Worm (Caenorhabditis elegans): ENCODE results near the gene srt-3.
"Not testable (repeated sequence)": the region's sequence is repeated elsewhere in the genome, so short reads cannot be mapped to it uniquely, and the experiment has no call there.

Gene srt-3

ce11 chrV:4278735-4279134 is 18.7 kb upstream of the srt-3 start, which contains the start of gene srt-20:
Gene srt-20, minus strand, starts transcription at chrV:4278835.
- not testable (repeated sequence) for TF ChIP-seq klf-2 (GFP tag; conservative IDR thresholded peaks at IDR 0.05); T22C8.4 (GFP tag; IDR thresholded peaks at IDR 0.05); ref-1 (GFP tag; conservative IDR thresholded peaks at IDR 0.05)

ce11 chrV:4273372-4273771 is 13.4 kb upstream of the srt-3 start:
- TF ChIP-seq flt-1 (GFP tag; IDR thresholded peaks at IDR 0.05) (no peak), T22C8.4 (GFP tag; IDR thresholded peaks at IDR 0.05) (no peak), ztf-29 (GFP tag; IDR thresholded peaks at IDR 0.05) (no peak), ztf-23 (GFP tag; IDR thresholded peaks at IDR 0.05) (no peak), klf-2 (GFP tag; conservative IDR thresholded peaks at IDR 0.05) (no peak), med-1 (GFP tag; optimal IDR thresholded peaks at IDR 0.05; ENCODE audit: insufficient read depth) (no peak), cog-1 (tag; optimal IDR thresholded peaks at IDR 0.05) (no peak), tab-1 (GFP tag; IDR thresholded peaks at IDR 0.05) (no peak), ref-1 (GFP tag; conservative IDR thresholded peaks at IDR 0.05) (no peak)

- not testable (repeated sequence) for TF ChIP-seq ztf-23 (GFP tag; IDR thresholded peaks at IDR 0.05); T22C8.4 (GFP tag; IDR thresholded peaks at IDR 0.05); cog-1 (tag; optimal IDR thresholded peaks at IDR 0.05)
Observed at ce11 chrV:4271258-4271657, 11.3 kb upstream of the srt-3 start, which contains the start of gene srt-38. Gene srt-38, minus strand, starts transcription at chrV:4271358.

- not testable (repeated sequence) for TF ChIP-seq tab-1 (GFP tag; IDR thresholded peaks at IDR 0.05); med-1 (GFP tag; optimal IDR thresholded peaks at IDR 0.05; ENCODE audit: insufficient read depth); klf-2 (GFP tag; conservative IDR thresholded peaks at IDR 0.05)
Observed at ce11 chrV:4268213-4268612, 8.2 kb upstream of the srt-3 start, which contains the start of gene srt-36. Gene srt-36, minus strand, starts transcription at chrV:4268313.

DNA sequence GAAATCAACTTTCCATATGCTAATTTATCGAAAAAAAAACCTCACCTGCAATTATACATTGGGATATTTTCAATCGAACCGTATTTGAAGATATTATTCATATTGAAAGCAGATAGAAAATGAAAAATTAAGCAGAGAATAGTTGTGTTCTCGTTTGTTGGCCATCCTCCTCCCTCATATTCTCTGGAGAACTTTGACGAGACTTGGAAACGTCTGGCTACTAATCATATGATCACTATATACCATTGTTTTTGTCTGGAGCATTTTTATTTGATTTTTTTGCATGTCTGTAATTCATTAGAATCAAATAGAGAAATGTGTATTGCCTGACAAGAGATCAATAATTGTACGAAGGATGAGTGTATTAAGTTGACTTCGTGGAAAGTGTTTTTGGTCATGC is 4.5 kb upstream of the srt-3 start, which contains the start of gene srt-35:
Gene srt-35, minus strand, starts transcription at position 101 of the 400 bp plus-strand sequence.
- TF ChIP-seq cog-1 (tag; optimal IDR thresholded peaks at IDR 0.05), result no peak
- TF ChIP-seq flt-1 (GFP tag; IDR thresholded peaks at IDR 0.05), result no peak
- no peak for TF ChIP-seq med-1 (GFP tag; optimal IDR thresholded peaks at IDR 0.05; ENCODE audit: insufficient read depth)
- TF ChIP-seq klf-2 (GFP tag; conservative IDR thresholded peaks at IDR 0.05), result no peak
- no peak for TF ChIP-seq ztf-23 (GFP tag; IDR thresholded peaks at IDR 0.05)
- TF ChIP-seq ztf-29 (GFP tag; IDR thresholded peaks at IDR 0.05), result no peak

DNA sequence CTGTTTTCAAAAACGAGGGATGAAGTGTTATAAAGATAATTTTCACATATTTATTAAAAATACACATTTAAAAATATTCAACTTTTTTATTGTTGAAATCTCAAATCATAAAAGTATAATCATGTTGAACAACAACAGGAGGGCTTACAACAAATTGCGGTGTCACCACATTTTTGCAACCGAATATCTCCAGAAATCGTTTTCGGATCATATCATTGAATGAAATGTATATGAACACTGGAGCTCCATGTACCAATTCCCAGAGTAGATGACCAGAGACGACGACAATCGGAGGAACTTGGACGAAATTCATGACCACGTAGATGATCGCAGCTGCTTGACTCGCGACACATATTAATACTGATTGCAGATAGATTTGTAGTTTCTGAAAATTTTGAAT is 1.4 kb upstream of the srt-3 start:
- no peak for TF ChIP-seq ztf-23 (GFP tag; IDR thresholded peaks at IDR 0.05)
- no peak for TF ChIP-seq klf-2 (GFP tag; conservative IDR thresholded peaks at IDR 0.05)
- no peak for TF ChIP-seq tab-1 (GFP tag; IDR thresholded peaks at IDR 0.05)
- no peak for TF ChIP-seq flt-1 (GFP tag; IDR thresholded peaks at IDR 0.05)
- TF ChIP-seq ref-1 (GFP tag; conservative IDR thresholded peaks at IDR 0.05), result no peak
- TF ChIP-seq med-1 (GFP tag; optimal IDR thresholded peaks at IDR 0.05; ENCODE audit: insufficient read depth), result no peak
- no peak for TF ChIP-seq T22C8.4 (GFP tag; IDR thresholded peaks at IDR 0.05)
- TF ChIP-seq cog-1 (tag; optimal IDR thresholded peaks at IDR 0.05), result no peak
- no peak for TF ChIP-seq ztf-29 (GFP tag; IDR thresholded peaks at IDR 0.05)

- TF ChIP-seq flt-1 (GFP tag; IDR thresholded peaks at IDR 0.05), result no peak
- no peak for TF ChIP-seq med-1 (GFP tag; optimal IDR thresholded peaks at IDR 0.05; ENCODE audit: insufficient read depth)
- no peak for TF ChIP-seq klf-2 (GFP tag; conservative IDR thresholded peaks at IDR 0.05)
- no peak for TF ChIP-seq ztf-23 (GFP tag; IDR thresholded peaks at IDR 0.05)
Observed at ce11 chrV:4256474-4256873, 3.5 kb downstream of the srt-3 start, which contains the start of gene srt-14. Gene srt-14, minus strand, starts transcription at chrV:4256574.

DNA sequence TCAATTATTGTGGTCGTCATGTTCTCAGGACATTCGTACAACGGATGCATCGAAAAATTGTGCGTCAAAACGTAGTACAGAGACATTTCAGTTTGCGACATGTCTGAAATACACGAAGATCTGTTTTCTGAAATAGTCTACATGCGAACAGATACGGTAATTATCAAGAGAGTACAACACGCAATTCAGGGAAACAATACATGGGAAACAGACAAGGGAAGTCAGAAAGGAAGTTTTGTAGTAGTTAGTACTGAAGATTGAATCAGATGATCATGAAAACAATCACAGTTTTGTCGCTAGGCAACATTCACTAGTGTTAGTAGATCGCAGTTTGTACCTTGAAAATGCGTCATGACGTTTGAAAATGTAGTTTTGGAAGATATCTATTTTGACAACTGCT is 9.9 kb downstream of the srt-3 start, which contains the start of gene srt-13:
Gene srt-13, minus strand, starts transcription at position 101 of the 400 bp plus-strand sequence.
- no peak for TF ChIP-seq ztf-29 (GFP tag; IDR thresholded peaks at IDR 0.05)
- no peak for TF ChIP-seq tab-1 (GFP tag; IDR thresholded peaks at IDR 0.05)
- no peak for TF ChIP-seq ztf-23 (GFP tag; IDR thresholded peaks at IDR 0.05)
- no peak for TF ChIP-seq klf-2 (GFP tag; conservative IDR thresholded peaks at IDR 0.05)
- TF ChIP-seq ref-1 (GFP tag; conservative IDR thresholded peaks at IDR 0.05), result no peak
- TF ChIP-seq flt-1 (GFP tag; IDR thresholded peaks at IDR 0.05), result no peak
- TF ChIP-seq cog-1 (tag; optimal IDR thresholded peaks at IDR 0.05), result no peak
- no peak for TF ChIP-seq med-1 (GFP tag; optimal IDR thresholded peaks at IDR 0.05; ENCODE audit: insufficient read depth)
- no peak for TF ChIP-seq T22C8.4 (GFP tag; IDR thresholded peaks at IDR 0.05)

ce11 chrV:4248359-4248758 is 11.6 kb downstream of the srt-3 start:
- TF ChIP-seq ztf-29 (GFP tag; IDR thresholded peaks at IDR 0.05), result no peak

DNA sequence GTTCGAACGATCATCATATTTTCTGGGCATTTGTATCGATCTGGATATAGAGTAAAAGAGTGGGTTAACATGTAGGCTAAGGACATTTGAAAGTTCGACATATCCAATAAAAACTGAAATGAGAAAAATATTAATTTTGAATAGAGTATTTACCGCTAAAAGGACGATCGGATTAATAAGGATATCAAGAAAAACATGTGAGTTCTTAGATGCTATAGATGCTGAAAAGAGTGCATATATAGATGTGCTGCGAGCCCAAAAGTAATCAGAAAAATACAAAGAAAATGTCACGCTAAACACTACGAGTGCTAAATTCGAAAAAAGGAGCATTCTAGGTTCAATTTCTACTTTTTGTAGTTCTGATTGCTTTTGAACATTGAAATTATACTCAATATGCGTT is 17.6 kb downstream of the srt-3 start, which contains the start of gene srt-12:
Gene srt-12, minus strand, starts transcription at position 101 of the 400 bp plus-strand sequence.
- TF ChIP-seq T22C8.4 (GFP tag; IDR thresholded peaks at IDR 0.05), result no peak

- TF ChIP-seq ztf-23 (GFP tag; IDR thresholded peaks at IDR 0.05) (no peak), klf-2 (GFP tag; conservative IDR thresholded peaks at IDR 0.05) (no peak), T22C8.4 (GFP tag; IDR thresholded peaks at IDR 0.05) (no peak), flt-1 (GFP tag; IDR thresholded peaks at IDR 0.05) (no peak), med-1 (GFP tag; optimal IDR thresholded peaks at IDR 0.05; ENCODE audit: insufficient read depth) (no peak), ztf-29 (GFP tag; IDR thresholded peaks at IDR 0.05) (no peak), ref-1 (GFP tag; conservative IDR thresholded peaks at IDR 0.05) (no peak), tab-1 (GFP tag; IDR thresholded peaks at IDR 0.05) (no peak), cog-1 (tag; optimal IDR thresholded peaks at IDR 0.05) (no peak)
Observed at ce11 chrV:4241555-4241954, 18.4 kb downstream of the srt-3 start.

Data from whole organism, midembryonic.